Worm (Caenorhabditis elegans): Measurements from ENCODE around the gene F01G4.6.
"Not testable (repeated sequence)": the region's sequence is repeated elsewhere in the genome, so short reads cannot be mapped to it uniquely, and the experiment has no call there.

DNA sequence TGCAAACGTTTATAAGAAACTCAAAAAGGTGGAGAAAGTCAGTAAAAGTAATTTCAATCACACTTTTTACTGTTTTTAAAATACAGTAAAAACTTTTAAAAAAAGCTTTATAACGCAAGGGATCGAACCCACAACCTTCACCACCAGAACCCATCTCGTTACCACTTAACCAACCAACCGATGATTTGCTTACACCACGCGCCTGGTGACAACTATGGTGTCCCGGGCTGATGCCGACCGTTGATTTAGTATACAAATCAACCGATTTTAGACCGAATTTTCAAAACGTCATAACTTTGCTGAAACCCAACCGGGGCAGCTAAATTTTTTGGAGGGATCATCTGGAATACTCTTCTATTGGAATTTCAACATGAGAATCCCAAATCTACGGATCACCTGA, 47.6 kb upstream of the F01G4.6 start:
- TF ChIP-seq ama-1 (optimal IDR thresholded peaks at IDR 0.05); B0310.2 (tag; optimal IDR thresholded peaks at IDR 0.05); hnd-1 (tag; optimal IDR thresholded peaks at IDR 0.05); pes-1 (GFP tag; IDR thresholded peaks at IDR 0.05); ets-7 (tag; optimal IDR thresholded peaks at IDR 0.05); ceh-36 (tag; optimal IDR thresholded peaks at IDR 0.05); F13C5.2 (tag; optimal IDR thresholded peaks at IDR 0.05); ceh-13 (GFP tag; optimal IDR thresholded peaks at IDR 0.05); hmg-4 (GFP tag; optimal IDR thresholded peaks at IDR 0.05): not testable (repeated sequence)
- TF ChIP-seq tbx-37 (GFP tag; conservative IDR thresholded peaks at IDR 0.05) = peak; percentile 70; the same call in 1 of the 2 replicates
- peak; percentile 83 for TF ChIP-seq flt-1 (GFP tag; IDR thresholded peaks at IDR 0.05)
- TF ChIP-seq tbx-11 (GFP tag; IDR thresholded peaks at IDR 0.05) = peak; percentile 74
- peak; percentile 77; the same call in 1 of the 2 replicates for TF ChIP-seq sea-1 (GFP tag; conservative IDR thresholded peaks at IDR 0.05)
- peak; percentile 78 for TF ChIP-seq scrt-1 (GFP tag; IDR thresholded peaks at IDR 0.05)

Measured in whole organism, early embryonic.